Worm (Caenorhabditis elegans) whole organism, midembryonic: Measurements from ENCODE around the gene F41E7.7.

Source experiments
- T22C8.4 ChIP-seq: fragments of 200-800 bp; sonication (Bioruptor generic); IDR thresholded peaks from 2 replicates; pipeline ENCODE4 v1.3.6; 2022; ENCODE audit warnings: missing genetic modification characterization, missing compliant biosample characterization
- klf-2 ChIP-seq: fragments of 200-800 bp; sonication (Bioruptor generic); conservative IDR thresholded peaks from 2 replicates; pipeline ENCODE4 v1.3.6; 2022; ENCODE audit warnings: missing genetic modification reagents, missing genetic modification characterization, missing compliant biosample characterization

DNA sequence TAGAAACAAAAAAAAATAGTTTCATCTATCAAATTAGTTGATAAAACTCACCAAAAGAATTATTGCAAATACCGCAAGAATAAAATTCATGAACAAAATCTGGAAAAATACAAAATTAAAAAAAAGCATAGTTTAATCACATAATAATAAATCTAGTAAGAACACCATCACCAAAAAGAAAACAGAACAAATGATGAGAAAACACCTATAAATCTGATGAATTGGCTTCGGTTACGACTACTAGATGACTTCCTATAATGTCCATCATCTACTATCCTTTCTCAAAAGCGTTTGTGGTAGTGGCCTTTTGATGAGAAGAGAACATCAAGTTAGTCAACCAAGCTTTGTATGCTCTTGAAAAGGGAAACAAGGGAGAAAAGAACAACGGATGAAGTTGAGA is 30.5 kb downstream of the F41E7.7 start, which contains the start of gene cut-5:
- TF ChIP-seq klf-2 (GFP tag; lab: Robert Waterston, UW): no peak
- TF ChIP-seq T22C8.4: no peak
